Fruit fly (Drosophila melanogaster) whole organism, embryonic: ENCODE data around the gene CG46307.

Source experiments
- Abd-B ChIP-seq: fragments of 200-800 bp; sonication (Bioruptor generic); optimal IDR thresholded peaks from 2 replicates; lab custom pipeline; 2018; ENCODE audit warnings: missing biosample characterization, mild to moderate bottlenecking, missing genetic modification characterization, moderate library complexity
- BtbVII ChIP-seq: fragments of 200-800 bp; sonication (Bioruptor generic); optimal IDR thresholded peaks from 3 replicates; lab custom pipeline; 2017; ENCODE audit warnings: missing biosample characterization, mild to moderate bottlenecking, missing genetic modification characterization
- CG10462 ChIP-seq: fragments of 200-800 bp; sonication (Bioruptor generic); optimal IDR thresholded peaks from 2 replicates; lab custom pipeline; 2016; ENCODE audit warnings: missing biosample characterization, missing genetic modification characterization
- CG10979 ChIP-seq: fragments of 200-800 bp; sonication (Bioruptor generic); optimal IDR thresholded peaks from 2 replicates; lab custom pipeline; 2018; ENCODE audit warnings: missing biosample characterization, mild to moderate bottlenecking, missing genetic modification characterization, moderate library complexity
- CG11456 ChIP-seq: fragments of 200-800 bp; sonication (Bioruptor generic); IDR thresholded peaks from 3 replicates; pipeline ENCODE4 v1.3.6; 2022; ENCODE audit warnings: missing biosample characterization, missing genetic modification characterization
- CG12236 ChIP-seq: fragments of 200-800 bp; sonication (Bioruptor generic); optimal IDR thresholded peaks from 2 replicates; lab custom pipeline; 2016; ENCODE audit warnings: missing biosample characterization, missing genetic modification characterization
- CG13123 ChIP-seq: fragments of 200-800 bp; sonication (Bioruptor generic); optimal IDR thresholded peaks from 2 replicates; lab custom pipeline; 2016; ENCODE audit warnings: missing biosample characterization, missing genetic modification characterization
- CG15601 ChIP-seq: fragments of 200-800 bp; sonication (Bioruptor generic); optimal IDR thresholded peaks from 3 replicates; lab custom pipeline; 2019; ENCODE audit warnings: missing biosample characterization, mild to moderate bottlenecking, missing genetic modification characterization, moderate library complexity
- CG1603 ChIP-seq: fragments of 200-800 bp; sonication (Bioruptor generic); optimal IDR thresholded peaks from 2 replicates; lab custom pipeline; 2019; ENCODE audit warnings: missing biosample characterization, mild to moderate bottlenecking, missing genetic modification characterization, moderate library complexity
- CG16815 ChIP-seq: fragments of 200-800 bp; sonication (Bioruptor generic); optimal IDR thresholded peaks from 3 replicates; lab custom pipeline; 2017; ENCODE audit warnings: missing biosample characterization, mild to moderate bottlenecking, missing genetic modification characterization
- CG18476 ChIP-seq: fragments of 200-800 bp; sonication (Bioruptor generic); optimal IDR thresholded peaks from 2 replicates; lab custom pipeline; 2016; ENCODE audit warnings: missing biosample characterization, mild to moderate bottlenecking, missing genetic modification characterization
- CG18599 ChIP-seq: fragments of 200-800 bp; sonication (Bioruptor generic); optimal IDR thresholded peaks from 3 replicates; lab custom pipeline; 2017; ENCODE audit warnings: missing biosample characterization, missing genetic modification characterization, mild to moderate bottlenecking, moderate library complexity, missing genetic modification reagents
- CG31388 ChIP-seq: fragments of 200-800 bp; sonication (Bioruptor generic); optimal IDR thresholded peaks from 2 replicates; lab custom pipeline; 2016; ENCODE audit warnings: missing biosample characterization, missing genetic modification characterization
- CG34376 ChIP-seq: fragments of 200-800 bp; sonication (Bioruptor generic); optimal IDR thresholded peaks from 2 replicates; lab custom pipeline; 2018; ENCODE audit warnings: missing biosample characterization, mild to moderate bottlenecking, missing genetic modification characterization
- CG3847 ChIP-seq: fragments of 200-800 bp; sonication (Bioruptor generic); IDR thresholded peaks from 2 replicates; pipeline ENCODE4 v1.3.6; 2022; ENCODE audit warnings: missing biosample characterization, missing genetic modification characterization
- CG4854 ChIP-seq: fragments of 200-800 bp; sonication (Bioruptor generic); optimal IDR thresholded peaks from 2 replicates; lab custom pipeline; 2016; ENCODE audit warnings: missing biosample characterization, missing genetic modification characterization, inconsistent platforms
- CG6854 ChIP-seq: fragments of 200-800 bp; sonication (Bioruptor generic); optimal IDR thresholded peaks from 3 replicates; lab custom pipeline; 2017; ENCODE audit warnings: missing biosample characterization, mild to moderate bottlenecking, missing genetic modification characterization
- CG8924 ChIP-seq: fragments of 200-800 bp; optimal IDR thresholded peaks from 3 replicates; lab custom pipeline; 2019; ENCODE audit warnings: missing biosample characterization, mild to moderate bottlenecking, missing genetic modification characterization, moderate library complexity
- CG9609 ChIP-seq: fragments of 200-800 bp; sonication (Bioruptor generic); optimal IDR thresholded peaks from 3 replicates; lab custom pipeline; 2016; ENCODE audit warnings: missing biosample characterization, missing genetic modification characterization
- D ChIP-seq, 2 experiments: fragments of 200-800 bp in 1 of 2; fragments of >200 bp in 1 of 2; sonication (Bioruptor generic) in 1 of 2; optimal IDR thresholded peaks; 2 replicates in 1 of 2; 3 replicates in 1 of 2; lab custom pipeline; 2017; ENCODE audit warnings: mild to moderate bottlenecking in 1 of 2, missing biosample characterization in 1 of 2, missing genetic modification characterization in 1 of 2, missing genetic modification reagents in 1 of 2
- D19A ChIP-seq: fragments of 200-800 bp; optimal IDR thresholded peaks from 3 replicates; lab custom pipeline; 2019; ENCODE audit warnings: missing biosample characterization, mild to moderate bottlenecking, missing genetic modification characterization, moderate library complexity
- D19B ChIP-seq: fragments of 200-800 bp; sonication (Bioruptor generic); optimal IDR thresholded peaks from 2 replicates; lab custom pipeline; 2017; ENCODE audit warnings: missing biosample characterization, mild to moderate bottlenecking, missing genetic modification characterization
- Dll ChIP-seq: fragments of 200-800 bp; sonication (Bioruptor generic); IDR thresholded peaks from 4 replicates; pipeline ENCODE4 v1.3.6; 2022; ENCODE audit warnings: missing biosample characterization, missing genetic modification characterization; ENCODE audit not compliant: partially characterized antibody
- Doc2 ChIP-seq: fragments of 200-800 bp; sonication (Bioruptor generic); IDR thresholded peaks from 2 replicates; pipeline ENCODE4 v1.3.6; 2022; ENCODE audit warnings: missing biosample characterization, missing genetic modification characterization
- E2f1 ChIP-seq: fragments of 200-800 bp; sonication (Bioruptor generic); IDR thresholded peaks from 2 replicates; pipeline ENCODE4 v1.3.6; 2022; ENCODE audit warnings: missing biosample characterization, missing genetic modification characterization
- Elba2 ChIP-seq: fragments of 200-800 bp; sonication (Bioruptor generic); optimal IDR thresholded peaks from 3 replicates; lab custom pipeline; 2016; ENCODE audit warnings: missing biosample characterization, missing genetic modification characterization
- HLH3B ChIP-seq: fragments of 200-800 bp; sonication (Bioruptor generic); IDR thresholded peaks from 2 replicates; pipeline ENCODE4 v1.3.6; 2022; ENCODE audit warnings: missing biosample characterization, missing genetic modification characterization
- HLHmδ ChIP-seq: fragments of 200-800 bp; sonication (Bioruptor generic); optimal IDR thresholded peaks from 2 replicates; lab custom pipeline; 2018; ENCODE audit warnings: missing biosample characterization, mild to moderate bottlenecking, missing genetic modification characterization, moderate library complexity
- Hsf ChIP-seq: fragments of 200-800 bp; sonication (Bioruptor generic); optimal IDR thresholded peaks from 3 replicates; lab custom pipeline; 2016; ENCODE audit warnings: missing biosample characterization, missing genetic modification characterization
- Nf-YC ChIP-seq: fragments of 200-800 bp; optimal IDR thresholded peaks from 3 replicates; lab custom pipeline; 2019; ENCODE audit warnings: missing biosample characterization, mild to moderate bottlenecking, missing genetic modification characterization, moderate library complexity
- NfI ChIP-seq: fragments of 200-800 bp; sonication (Bioruptor generic); optimal IDR thresholded peaks from 3 replicates; lab custom pipeline; 2018; ENCODE audit warnings: missing biosample characterization, mild to moderate bottlenecking, missing genetic modification characterization, moderate library complexity
- Rfx ChIP-seq: fragments of 200-800 bp; sonication (Bioruptor generic); IDR thresholded peaks from 2 replicates; pipeline ENCODE4 v1.3.6; 2022; ENCODE audit warnings: missing biosample characterization, missing genetic modification characterization
- Sin3A ChIP-seq: fragments of >200 bp; optimal IDR thresholded peaks from 2 replicates; lab custom pipeline; 2018
- Sox102F ChIP-seq: fragments of 200-800 bp; sonication (Bioruptor generic); optimal IDR thresholded peaks from 2 replicates; lab custom pipeline; 2018; ENCODE audit warnings: missing biosample characterization, mild to moderate bottlenecking, missing genetic modification characterization, moderate library complexity
- Ssrp ChIP-seq: fragments of 200-800 bp; sonication (Bioruptor generic); optimal IDR thresholded peaks from 2 replicates; lab custom pipeline; 2018; ENCODE audit warnings: missing biosample characterization, mild to moderate bottlenecking, missing genetic modification characterization, moderate library complexity
- chn ChIP-seq: fragments of 200-800 bp; sonication (Bioruptor generic); optimal IDR thresholded peaks from 2 replicates; lab custom pipeline; 2016; ENCODE audit warnings: missing biosample characterization, missing genetic modification characterization
- dimm ChIP-seq: fragments of 200-800 bp; sonication (Bioruptor generic); IDR thresholded peaks from 2 replicates; pipeline ENCODE4 v1.3.6; 2022; ENCODE audit warnings: missing biosample characterization, missing genetic modification characterization
- exex ChIP-seq: fragments of 200-800 bp; sonication (Bioruptor generic); optimal IDR thresholded peaks from 4 replicates; lab custom pipeline; 2018; ENCODE audit warnings: missing biosample characterization, mild to moderate bottlenecking, missing genetic modification characterization, moderate library complexity
- fu2 ChIP-seq: fragments of 200-800 bp; sonication (Bioruptor generic); optimal IDR thresholded peaks from 2 replicates; lab custom pipeline; 2016; ENCODE audit warnings: missing biosample characterization, missing genetic modification characterization
- gsb ChIP-seq: fragments of 200-800 bp; sonication (Bioruptor generic); IDR thresholded peaks from 2 replicates; pipeline ENCODE4 v1.3.6; 2022; ENCODE audit warnings: missing biosample characterization, missing genetic modification characterization
- hb ChIP-seq: fragments of 200-800 bp; sonication (Bioruptor generic); IDR thresholded peaks from 3 replicates; pipeline ENCODE4 v1.3.6; 2022; ENCODE audit warnings: missing biosample characterization, missing genetic modification characterization; ENCODE audit not compliant: partially characterized antibody
- pnt ChIP-seq: fragments of 200-800 bp; sonication (Bioruptor generic); optimal IDR thresholded peaks from 3 replicates; lab custom pipeline; 2016; ENCODE audit warnings: missing biosample characterization, missing genetic modification characterization
- psq ChIP-seq: fragments of 200-800 bp; sonication (Bioruptor generic); optimal IDR thresholded peaks from 2 replicates; lab custom pipeline; 2017; ENCODE audit warnings: missing biosample characterization, missing genetic modification characterization
- sens ChIP-seq: fragments of 200-800 bp; sonication (Bioruptor generic); peaks from one replicate; lab custom pipeline; 2016; ENCODE audit warnings: missing biosample characterization, missing genetic modification characterization
- sisA ChIP-seq: fragments of 200-800 bp; sonication (Bioruptor generic); IDR thresholded peaks from 2 replicates; pipeline ENCODE4 v1.3.6; 2022; ENCODE audit warnings: missing biosample characterization, missing genetic modification characterization
- slbo ChIP-seq: fragments of 200-800 bp; sonication (Bioruptor generic); IDR thresholded peaks from 2 replicates; pipeline ENCODE4 v1.3.6; 2022; ENCODE audit warnings: missing biosample characterization, missing genetic modification characterization
- sqz ChIP-seq: fragments of 200-800 bp; sonication (Bioruptor generic); optimal IDR thresholded peaks from 3 replicates; lab custom pipeline; 2018; ENCODE audit warnings: missing biosample characterization, mild to moderate bottlenecking, missing genetic modification characterization
- sug ChIP-seq: fragments of 200-800 bp; optimal IDR thresholded peaks from 2 replicates; lab custom pipeline; 2019; ENCODE audit warnings: missing biosample characterization, mild to moderate bottlenecking, missing genetic modification characterization, moderate library complexity
- tx ChIP-seq: fragments of 200-800 bp; sonication (Bioruptor generic); optimal IDR thresholded peaks from 2 replicates; lab custom pipeline; 2016; ENCODE audit warnings: missing biosample characterization, missing genetic modification characterization

CG46307 gene

DNA sequence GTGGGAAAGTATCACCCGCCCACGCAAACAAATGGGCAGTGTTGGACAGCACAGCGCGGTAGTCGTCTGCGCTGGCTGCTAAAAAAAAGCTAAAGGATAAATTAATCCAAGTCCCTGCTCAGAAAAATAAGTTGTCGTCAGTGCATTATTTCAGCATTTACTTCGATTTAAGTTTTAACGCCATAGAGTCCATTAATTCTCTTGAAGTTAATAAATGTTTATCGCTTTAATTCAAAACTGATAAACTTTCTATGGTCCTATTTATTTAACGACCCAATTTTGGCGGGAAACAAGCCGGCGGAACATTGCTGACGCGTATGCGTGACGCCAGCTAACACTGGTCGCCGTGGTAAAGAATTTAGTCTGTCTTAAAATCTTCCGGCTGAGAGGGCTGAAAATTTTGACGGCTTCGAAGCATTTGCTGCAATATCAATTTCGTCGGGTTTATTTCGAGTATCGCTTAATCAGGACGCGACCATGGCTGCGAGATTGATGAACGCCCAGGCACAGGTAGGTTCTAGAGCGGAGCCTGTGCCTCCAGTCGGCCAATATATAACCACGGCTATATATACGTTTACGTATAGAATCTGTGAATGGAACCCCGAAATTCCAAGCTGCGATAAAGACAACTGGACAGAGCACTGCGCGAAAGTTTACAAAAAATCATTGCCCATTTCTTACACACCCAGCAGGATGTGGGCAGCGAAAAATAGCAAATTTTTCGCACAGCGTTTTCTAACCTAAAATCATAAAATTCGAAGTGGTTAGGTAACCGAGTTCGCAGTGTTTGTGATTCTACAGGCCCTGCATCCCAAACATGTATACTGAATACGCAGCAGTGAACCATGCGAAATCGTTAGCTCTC is 64.2 kb downstream of the CG46307 start, which contains the start of the genes mAcon1, CG43345 and CG43346 (continued):
- TF ChIP-seq CG34376 (GFP tag; lab: Kevin White, UChicago) = peak; percentile 89
- TF ChIP-seq CG18599 (GFP tag; lab: Kevin White, UChicago) = peak; percentile 86
- peak; percentile 88 for TF ChIP-seq Hsf (GFP tag; lab: Kevin White, UChicago)
- TF ChIP-seq CG18476 (GFP tag; lab: Kevin White, UChicago) = peak; percentile 68
- TF ChIP-seq gsb = no peak
- TF ChIP-seq HLHmδ = no peak
- TF ChIP-seq sisA (GFP tag; lab: Robert Waterston, UW) = peak; percentile 60
- peak; percentile 98 for TF ChIP-seq sens (GFP tag; lab: Kevin White, UChicago)
- TF ChIP-seq CG15601 (tag; lab: Kevin White, UChicago) = no peak
- peak; percentile 46; the same call in 1 of the 2 replicates for TF ChIP-seq HLH3B (GFP tag; lab: Robert Waterston, UW)
- peak; percentile 11 for TF ChIP-seq Elba2
- no peak for TF ChIP-seq Sox102F
- peak; percentile 92 for TF ChIP-seq CG3847 (GFP tag; lab: Robert Waterston, UW)
- TF ChIP-seq Doc2 (GFP tag; lab: Robert Waterston, UW) = no peak
- peak; percentile 7 for TF ChIP-seq CG6854 (GFP tag; lab: Kevin White, UChicago)
- no peak for TF ChIP-seq CG31388
- TF ChIP-seq slbo (GFP tag; lab: Robert Waterston, UW) = peak; percentile 83
- peak; percentile 97 for TF ChIP-seq Sin3A
- TF ChIP-seq CG10979 (tag; lab: Kevin White, UChicago) = peak; percentile 64
- no peak; the same call in 1 of the 2 replicates for TF ChIP-seq E2f1 (GFP tag; lab: Robert Waterston, UW)
- TF ChIP-seq CG13123 (GFP tag; lab: Kevin White, UChicago) = peak; percentile 50
- peak; percentile 58 for TF ChIP-seq CG12236 (GFP tag; lab: Kevin White, UChicago)
- peak; percentile 82 for TF ChIP-seq pnt (GFP tag; lab: Kevin White, UChicago)
- TF ChIP-seq chn (GFP tag; lab: Kevin White, UChicago) = peak; percentile 86
- TF ChIP-seq D19B = peak; percentile 66
- no peak for TF ChIP-seq sqz (GFP tag; lab: Kevin White, UChicago)
- TF ChIP-seq BtbVII (GFP tag; lab: Kevin White, UChicago) = peak; percentile 54
- TF ChIP-seq Dll (GFP tag; lab: Robert Waterston, UW) = no peak
- no peak for TF ChIP-seq dimm (GFP tag; lab: Robert Waterston, UW)
- peak; percentile 84 for TF ChIP-seq CG16815 (GFP tag; lab: Kevin White, UChicago)
- TF ChIP-seq psq (GFP tag; lab: Kevin White, UChicago) = peak; percentile 6
- no peak for TF ChIP-seq D19A (tag; lab: Kevin White, UChicago)
- peak; percentile 87 for TF ChIP-seq CG9609
- no peak for TF ChIP-seq CG1603 (tag; lab: Kevin White, UChicago)
- TF ChIP-seq Ssrp (tag; lab: Kevin White, UChicago) = peak; percentile 70
- peak; percentile 40 for TF ChIP-seq CG10462
- TF ChIP-seq CG8924 (tag; lab: Kevin White, UChicago) = no peak
- peak; percentile 54 for TF ChIP-seq exex (tag; lab: Kevin White, UChicago)
- TF ChIP-seq NfI (GFP tag; lab: Kevin White, UChicago) = peak; percentile 86
- TF ChIP-seq CG11456 = 0 out of 3 replicates have a peak, but pooled peaks have one; percentile 61
- TF ChIP-seq hb = no peak
- peak; percentile 83 for TF ChIP-seq tx
- TF ChIP-seq fu2 (GFP tag; lab: Kevin White, UChicago) = peak; percentile 90
- peak; percentile 69 for TF ChIP-seq CG4854
- TF ChIP-seq Rfx (GFP tag; lab: Robert Waterston, UW) = peak; percentile 78
- no peak for TF ChIP-seq D (optimal IDR thresholded peaks at IDR 0.05; lab: Kevin White, UChicago)
- peak; percentile 53 for TF ChIP-seq D (GFP tag; optimal IDR thresholded peaks at IDR 0.05; lab: Kevin White, UChicago)
- no peak for TF ChIP-seq Nf-YC (tag; lab: Kevin White, UChicago)
- TF ChIP-seq sug (tag; lab: Kevin White, UChicago) = peak; percentile 89
- peak; percentile 89 for TF ChIP-seq Abd-B (GFP tag; lab: Kevin White, UChicago)
